Worm (Caenorhabditis elegans): ENCODE results near the gene srg-40.

The srg-40 gene

DNA sequence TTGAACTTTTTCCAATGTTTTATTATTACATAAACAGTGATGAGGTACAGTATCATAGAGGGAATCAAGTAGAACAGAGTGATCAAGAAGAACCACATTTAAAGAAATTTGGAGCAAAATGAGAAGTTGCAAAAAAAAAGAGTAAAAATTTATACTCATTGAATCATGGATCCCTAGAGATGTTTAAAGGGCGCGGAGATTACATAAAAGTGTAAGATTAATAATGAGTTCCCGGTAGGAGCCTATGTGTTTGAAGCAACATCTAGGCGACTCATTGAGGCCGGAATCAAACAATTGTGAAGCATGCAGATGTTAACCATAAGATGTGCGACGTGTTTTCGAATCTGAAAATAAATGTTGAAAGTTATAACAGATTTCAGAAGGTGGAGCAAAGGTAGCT lies 12.0 kb downstream of the srg-40 start, which contains the start of gene srg-39:
Gene srg-39 (minus strand): TSS at position 101 of the 400 bp plus-strand sequence.
- TF ChIP-seq F13C5.2 (tag; optimal IDR thresholded peaks at IDR 0.05) (no peak), pes-1 (GFP tag; IDR thresholded peaks at IDR 0.05) (no peak), ets-7 (tag; optimal IDR thresholded peaks at IDR 0.05) (no peak), hmbx-1 (tag; optimal IDR thresholded peaks at IDR 0.05) (no peak), ceh-36 (tag; optimal IDR thresholded peaks at IDR 0.05) (no peak), B0310.2 (tag; optimal IDR thresholded peaks at IDR 0.05) (no peak), tbx-11 (GFP tag; IDR thresholded peaks at IDR 0.05) (no peak), sea-1 (GFP tag; conservative IDR thresholded peaks at IDR 0.05) (no peak), flt-1 (GFP tag; IDR thresholded peaks at IDR 0.05) (no peak), hnd-1 (tag; optimal IDR thresholded peaks at IDR 0.05) (no peak), tra-4 (tag; optimal IDR thresholded peaks at IDR 0.05) (no peak), scrt-1 (GFP tag; IDR thresholded peaks at IDR 0.05) (no peak), ama-1 (optimal IDR thresholded peaks at IDR 0.05) (no peak), aly-1 (tag; optimal IDR thresholded peaks at IDR 0.05) (no peak), hmg-4 (GFP tag; optimal IDR thresholded peaks at IDR 0.05) (no peak)

- TF ChIP-seq pes-1 (GFP tag; IDR thresholded peaks at IDR 0.05) (no peak), B0310.2 (tag; optimal IDR thresholded peaks at IDR 0.05) (no peak), hnd-1 (tag; optimal IDR thresholded peaks at IDR 0.05) (no peak), hmg-4 (GFP tag; optimal IDR thresholded peaks at IDR 0.05) (no peak)
These were observed 15.0 kb downstream of the srg-40 start, which contains the start of gene T19C4.1 for ce11 chrV:11149405-11149804. T19C4.1 (plus strand) TSS chrV:11149705.

- TF ChIP-seq tbx-11 (GFP tag; IDR thresholded peaks at IDR 0.05), result no peak
- TF ChIP-seq sea-1 (GFP tag; conservative IDR thresholded peaks at IDR 0.05), result no peak
- TF ChIP-seq hnd-1 (tag; optimal IDR thresholded peaks at IDR 0.05), result no peak
- no peak for TF ChIP-seq ama-1 (optimal IDR thresholded peaks at IDR 0.05)
- no peak for TF ChIP-seq flt-1 (GFP tag; IDR thresholded peaks at IDR 0.05)
- no peak for TF ChIP-seq F13C5.2 (tag; optimal IDR thresholded peaks at IDR 0.05)
- TF ChIP-seq pes-1 (GFP tag; IDR thresholded peaks at IDR 0.05), result no peak
- TF ChIP-seq aly-1 (tag; optimal IDR thresholded peaks at IDR 0.05), result no peak
- TF ChIP-seq ceh-36 (tag; optimal IDR thresholded peaks at IDR 0.05), result no peak
- no peak for TF ChIP-seq hmbx-1 (tag; optimal IDR thresholded peaks at IDR 0.05)
- no peak for TF ChIP-seq tbx-37 (GFP tag; conservative IDR thresholded peaks at IDR 0.05)
- TF ChIP-seq hmg-4 (GFP tag; optimal IDR thresholded peaks at IDR 0.05), result no peak
- no peak for TF ChIP-seq ceh-13 (GFP tag; optimal IDR thresholded peaks at IDR 0.05)
- no peak for TF ChIP-seq B0310.2 (tag; optimal IDR thresholded peaks at IDR 0.05)
- no peak for TF ChIP-seq tra-4 (tag; optimal IDR thresholded peaks at IDR 0.05)
These were observed 15.4 kb downstream of the srg-40 start for ce11 chrV:11148971-11149370.

ce11 chrV:11147780-11148144 lies 16.6 kb downstream of the srg-40 start:
- TF ChIP-seq aly-1 (tag; optimal IDR thresholded peaks at IDR 0.05), result no peak
- TF ChIP-seq ceh-13 (GFP tag; optimal IDR thresholded peaks at IDR 0.05), result no peak
- no peak for TF ChIP-seq pes-1 (GFP tag; IDR thresholded peaks at IDR 0.05)
- TF ChIP-seq B0310.2 (tag; optimal IDR thresholded peaks at IDR 0.05), result no peak
- no peak for TF ChIP-seq sea-1 (GFP tag; conservative IDR thresholded peaks at IDR 0.05)
- TF ChIP-seq tbx-37 (GFP tag; conservative IDR thresholded peaks at IDR 0.05), result no peak

ce11 chrV:11146958-11147779 lies 17.2 kb downstream of the srg-40 start, which contains the start of the genes T19C4.24 and nlp-33:
T19C4.24 (minus strand) TSS chrV:11147008.
nlp-33 (plus strand) TSS chrV:11147346.
- TF ChIP-seq hmbx-1 (tag; optimal IDR thresholded peaks at IDR 0.05), result no peak
- no peak for TF ChIP-seq tbx-11 (GFP tag; IDR thresholded peaks at IDR 0.05)

ce11 chrV:11144694-11145093 lies 19.7 kb downstream of the srg-40 start, which contains the start of gene C06H2.7:
C06H2.7 (minus strand) TSS chrV:11144794.
- TF ChIP-seq tbx-11 (GFP tag; IDR thresholded peaks at IDR 0.05) (no peak), hmbx-1 (tag; optimal IDR thresholded peaks at IDR 0.05) (no peak), flt-1 (GFP tag; IDR thresholded peaks at IDR 0.05) (no peak), hnd-1 (tag; optimal IDR thresholded peaks at IDR 0.05) (no peak), aly-1 (tag; optimal IDR thresholded peaks at IDR 0.05) (no peak), B0310.2 (tag; optimal IDR thresholded peaks at IDR 0.05) (no peak), ets-7 (tag; optimal IDR thresholded peaks at IDR 0.05) (no peak), pes-1 (GFP tag; IDR thresholded peaks at IDR 0.05) (no peak), tbx-37 (GFP tag; conservative IDR thresholded peaks at IDR 0.05) (no peak)

- TF ChIP-seq flt-1 (GFP tag; IDR thresholded peaks at IDR 0.05), result no peak
- TF ChIP-seq sea-1 (GFP tag; conservative IDR thresholded peaks at IDR 0.05), result no peak
- no peak for TF ChIP-seq ama-1 (optimal IDR thresholded peaks at IDR 0.05)
- TF ChIP-seq F13C5.2 (tag; optimal IDR thresholded peaks at IDR 0.05), result no peak
- TF ChIP-seq pes-1 (GFP tag; IDR thresholded peaks at IDR 0.05), result no peak
- no peak for TF ChIP-seq scrt-1 (GFP tag; IDR thresholded peaks at IDR 0.05)
- TF ChIP-seq ets-7 (tag; optimal IDR thresholded peaks at IDR 0.05), result no peak
- TF ChIP-seq hmbx-1 (tag; optimal IDR thresholded peaks at IDR 0.05), result no peak
- TF ChIP-seq aly-1 (tag; optimal IDR thresholded peaks at IDR 0.05), result no peak
- no peak for TF ChIP-seq tbx-37 (GFP tag; conservative IDR thresholded peaks at IDR 0.05)
- TF ChIP-seq B0310.2 (tag; optimal IDR thresholded peaks at IDR 0.05), result no peak
- TF ChIP-seq ceh-13 (GFP tag; optimal IDR thresholded peaks at IDR 0.05), result no peak
- no peak for TF ChIP-seq hmg-4 (GFP tag; optimal IDR thresholded peaks at IDR 0.05)
- TF ChIP-seq tra-4 (tag; optimal IDR thresholded peaks at IDR 0.05), result no peak
- TF ChIP-seq ceh-36 (tag; optimal IDR thresholded peaks at IDR 0.05), result no peak
- TF ChIP-seq tbx-11 (GFP tag; IDR thresholded peaks at IDR 0.05), result no peak
- TF ChIP-seq hnd-1 (tag; optimal IDR thresholded peaks at IDR 0.05), result no peak
These were observed 23.2 kb downstream of the srg-40 start, which contains the start of gene folt-1 for ce11 chrV:11141179-11141578. folt-1 (plus strand) TSS chrV:11141479.

DNA sequence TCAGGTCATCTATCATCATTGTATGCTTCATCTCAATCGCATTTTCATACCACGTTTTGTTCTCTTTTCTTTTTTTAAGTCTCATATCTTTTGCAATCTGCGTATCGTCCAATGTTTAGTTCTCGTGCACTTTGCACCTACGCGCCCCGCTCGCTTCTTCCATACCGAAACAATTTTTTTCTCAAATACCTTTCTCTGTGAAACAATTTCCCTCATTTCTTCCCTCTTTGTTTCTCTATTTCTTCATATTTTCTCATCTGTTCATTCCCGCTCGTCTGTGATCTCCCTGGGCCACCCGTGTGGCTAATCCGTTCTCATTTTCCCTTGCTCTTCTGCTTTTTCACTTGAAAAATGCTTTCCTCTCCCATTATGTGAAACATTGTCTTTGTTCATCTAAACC lies 24.0 kb downstream of the srg-40 start:
- TF ChIP-seq F13C5.2 (tag; optimal IDR thresholded peaks at IDR 0.05) (no peak), flt-1 (GFP tag; IDR thresholded peaks at IDR 0.05) (no peak), pes-1 (GFP tag; IDR thresholded peaks at IDR 0.05) (no peak), sea-1 (GFP tag; conservative IDR thresholded peaks at IDR 0.05) (no peak), hnd-1 (tag; optimal IDR thresholded peaks at IDR 0.05) (no peak), B0310.2 (tag; optimal IDR thresholded peaks at IDR 0.05) (no peak), tbx-11 (GFP tag; IDR thresholded peaks at IDR 0.05) (no peak), ceh-13 (GFP tag; optimal IDR thresholded peaks at IDR 0.05) (no peak), hmbx-1 (tag; optimal IDR thresholded peaks at IDR 0.05) (no peak)
